Worm (Caenorhabditis elegans) whole organism, late embryonic: ENCODE results near the gene ZC455.1.
A peak's percentile ranks its signal among the peaks of the same experiment; 100 is the strongest.

Experiments
- C38D4.7 ChIP-seq: fragments of 200-800 bp; sonication (Bioruptor generic); optimal IDR thresholded peaks from 2 replicates; lab custom pipeline; 2018; ENCODE audit warnings: mild to moderate bottlenecking, missing genetic modification characterization, moderate library complexity, missing compliant biosample characterization
- T23F11.4 ChIP-seq: fragments of 200-800 bp; sonication (Bioruptor generic); optimal IDR thresholded peaks from 2 replicates; lab custom pipeline; 2018; ENCODE audit warnings: mild to moderate bottlenecking, missing genetic modification characterization, missing compliant biosample characterization
- ama-1 ChIP-seq: fragments of 150-350 bp; optimal IDR thresholded peaks from 2 replicates; lab custom pipeline; 2014
- ceh-2 ChIP-seq: sonication (generic microtip); optimal IDR thresholded peaks from 2 replicates; lab custom pipeline; 2016; ENCODE audit warnings: missing genotype, missing genetic modification characterization, missing compliant biosample characterization
- ceh-31 ChIP-seq: sonication (generic microtip); optimal IDR thresholded peaks from 2 replicates; lab custom pipeline; 2016; ENCODE audit warnings: missing genetic modification characterization, missing compliant biosample characterization
- ceh-34 ChIP-seq: sonication (generic microtip); optimal IDR thresholded peaks from 2 replicates; lab custom pipeline; 2016; ENCODE audit warnings: mild to moderate bottlenecking, missing genetic modification characterization, missing compliant biosample characterization
- ceh-45 ChIP-seq: fragments of 200-800 bp; sonication (Bioruptor generic); IDR thresholded peaks from 2 replicates; pipeline ENCODE4 v1.3.6; 2022; ENCODE audit warnings: missing genetic modification reagents, missing genetic modification characterization, missing compliant biosample characterization
- ceh-9 ChIP-seq: sonication (generic microtip); optimal IDR thresholded peaks from 2 replicates; lab custom pipeline; 2016; ENCODE audit warnings: mild to moderate bottlenecking, missing genetic modification characterization, inconsistent platforms, missing compliant biosample characterization
- dmd-4 ChIP-seq: sonication (generic microtip); optimal IDR thresholded peaks from 2 replicates; lab custom pipeline; 2016; ENCODE audit warnings: borderline replicate concordance, missing genetic modification characterization, missing compliant biosample characterization
- elt-4 ChIP-seq: sonication (generic microtip); optimal IDR thresholded peaks from 2 replicates; lab custom pipeline; 2016; ENCODE audit warnings: missing genetic modification characterization, missing compliant biosample characterization
- ets-4 ChIP-seq: sonication (generic microtip); optimal IDR thresholded peaks from 2 replicates; lab custom pipeline; 2016; ENCODE audit warnings: missing genetic modification characterization, missing compliant biosample characterization
- fax-1 ChIP-seq: sonication (generic microtip); optimal IDR thresholded peaks from 2 replicates; lab custom pipeline; 2016; ENCODE audit warnings: missing genotype, missing genetic modification characterization, missing compliant biosample characterization
- fkh-10 ChIP-seq: fragments of 150-350 bp; optimal IDR thresholded peaks from 2 replicates; lab custom pipeline; 2014; ENCODE audit warnings: missing biosample characterization, missing genetic modification reagents, missing genetic modification characterization
- hlh-13 ChIP-seq: fragments of 200-800 bp; sonication (Bioruptor generic); optimal IDR thresholded peaks from 2 replicates; lab custom pipeline; 2018; ENCODE audit warnings: mild to moderate bottlenecking, missing genetic modification characterization, missing compliant biosample characterization
- hlh-15 ChIP-seq: sonication (generic microtip); optimal IDR thresholded peaks from 2 replicates; lab custom pipeline; 2016; ENCODE audit warnings: missing genetic modification characterization, missing compliant biosample characterization
- hlh-30 ChIP-seq: sonication (generic microtip); optimal IDR thresholded peaks from 2 replicates; lab custom pipeline; 2017; ENCODE audit warnings: antibody characterized with exemption, missing genetic modification characterization, missing compliant biosample characterization; ENCODE audit not compliant: insufficient read depth
- hlh-6 ChIP-seq: sonication (generic microtip); optimal IDR thresholded peaks from 2 replicates; lab custom pipeline; 2016; ENCODE audit warnings: missing genotype, missing genetic modification characterization, missing compliant biosample characterization
- hlh-8 ChIP-seq: sonication (generic microtip); optimal IDR thresholded peaks from 2 replicates; lab custom pipeline; 2016; ENCODE audit warnings: missing genotype, missing genetic modification characterization, missing compliant biosample characterization
- lin-11 ChIP-seq: fragments of 200-800 bp; sonication (Bioruptor generic); optimal IDR thresholded peaks from 2 replicates; lab custom pipeline; 2018; ENCODE audit warnings: mild to moderate bottlenecking, missing genetic modification characterization, missing compliant biosample characterization
- madf-2 ChIP-seq: sonication (generic microtip); optimal IDR thresholded peaks from 2 replicates; lab custom pipeline; 2017; ENCODE audit warnings: missing genetic modification characterization, missing compliant biosample characterization
- mec-3 ChIP-seq: sonication (generic microtip); optimal IDR thresholded peaks from 2 replicates; lab custom pipeline; 2016; ENCODE audit warnings: borderline replicate concordance, missing genetic modification characterization, missing compliant biosample characterization
- nfya-1 ChIP-seq: sonication (generic microtip); optimal IDR thresholded peaks from 2 replicates; lab custom pipeline; 2017; ENCODE audit warnings: missing genetic modification characterization, mild to moderate bottlenecking, missing compliant biosample characterization, antibody characterized with exemption, moderate library complexity
- nhr-232 ChIP-seq: sonication (generic microtip); optimal IDR thresholded peaks from 2 replicates; lab custom pipeline; 2016; ENCODE audit warnings: missing genetic modification characterization, missing compliant biosample characterization
- npax-4 ChIP-seq: sonication (generic microtip); optimal IDR thresholded peaks from 2 replicates; lab custom pipeline; 2016; ENCODE audit warnings: missing genetic modification characterization, missing compliant biosample characterization
- odd-2 ChIP-seq: sonication (generic microtip); optimal IDR thresholded peaks from 2 replicates; lab custom pipeline; 2017; ENCODE audit warnings: antibody characterized with exemption, mild to moderate bottlenecking, missing genetic modification characterization, missing compliant biosample characterization
- pag-3 ChIP-seq: sonication (generic microtip); optimal IDR thresholded peaks from 2 replicates; lab custom pipeline; 2016; ENCODE audit warnings: missing compliant biosample characterization, missing genetic modification characterization, borderline replicate concordance
- pax-1 ChIP-seq: fragments of 150-350 bp; optimal IDR thresholded peaks from 2 replicates; lab custom pipeline; 2014; ENCODE audit warnings: missing biosample characterization, missing genetic modification characterization
- pha-2 ChIP-seq: sonication (generic microtip); optimal IDR thresholded peaks from 2 replicates; lab custom pipeline; 2017; ENCODE audit warnings: mild to moderate bottlenecking, missing genetic modification characterization, missing compliant biosample characterization
- pha-4 ChIP-seq: fragments of 150-350 bp; optimal IDR thresholded peaks from 2 replicates; lab custom pipeline; 2018; ENCODE audit warnings: missing biosample characterization, missing genetic modification reagents, missing genetic modification characterization
- ref-2 ChIP-seq: sonication (generic microtip); optimal IDR thresholded peaks from 2 replicates; lab custom pipeline; 2016; ENCODE audit warnings: missing genetic modification characterization, missing compliant biosample characterization
- sdc-2 ChIP-seq: sonication (generic microtip); optimal IDR thresholded peaks from 2 replicates; lab custom pipeline; 2016; ENCODE audit warnings: missing genotype, missing genetic modification characterization, missing compliant biosample characterization
- sox-2 ChIP-seq: fragments of 200-800 bp; sonication (Bioruptor generic); IDR thresholded peaks from 2 replicates; pipeline ENCODE4 v1.3.6; 2022; ENCODE audit warnings: missing genetic modification reagents, missing genetic modification characterization, missing compliant biosample characterization
- sox-4 ChIP-seq: sonication (generic microtip); optimal IDR thresholded peaks from 2 replicates; lab custom pipeline; 2017; ENCODE audit warnings: mild to moderate bottlenecking, missing genetic modification characterization, inconsistent platforms, missing compliant biosample characterization
- syd-9 ChIP-seq: sonication (generic microtip); optimal IDR thresholded peaks from 2 replicates; lab custom pipeline; 2016; ENCODE audit warnings: mild to moderate bottlenecking, missing genetic modification characterization, moderate library complexity, missing compliant biosample characterization
- tbx-2 ChIP-seq: sonication (generic microtip); optimal IDR thresholded peaks from 2 replicates; lab custom pipeline; 2016; ENCODE audit warnings: missing genetic modification characterization, missing compliant biosample characterization
- ttx-3 ChIP-seq: sonication (generic microtip); optimal IDR thresholded peaks from 2 replicates; lab custom pipeline; 2016; ENCODE audit warnings: missing genetic modification reagents, missing genetic modification characterization, missing compliant biosample characterization
- unc-3 ChIP-seq, 2 experiments: fragments of 200-800 bp in 1 of 2; sonication (Bioruptor generic) in 1 of 2; sonication (generic microtip) in 1 of 2; conservative IDR thresholded peaks in 1 of 2; optimal IDR thresholded peaks in 1 of 2; 2 replicates each; pipeline versions ENCODE4 v1.3.6 to Lab custom; 2016 to 2022; ENCODE audit warnings: missing compliant biosample characterization in 2 of 2, missing genetic modification characterization in 2 of 2, missing genetic modification reagents in 1 of 2
- unc-42 ChIP-seq: sonication (generic microtip); optimal IDR thresholded peaks from 2 replicates; lab custom pipeline; 2016; ENCODE audit warnings: missing genotype, missing genetic modification characterization, missing compliant biosample characterization
- ztf-16 ChIP-seq: sonication (generic microtip); optimal IDR thresholded peaks from 2 replicates; lab custom pipeline; 2017; ENCODE audit warnings: missing genetic modification characterization, missing compliant biosample characterization

The ZC455.1 gene

ce11 chrV:12814481-12814882 lies 41.2 kb downstream of the ZC455.1 start (continued):
- TF ChIP-seq C38D4.7 (GFP tag; lab: Kevin White, UChicago) = no peak
- peak; percentile 28 for TF ChIP-seq sdc-2 (tag; lab: Kevin White, UChicago)
- TF ChIP-seq mec-3 (tag; lab: Kevin White, UChicago) = no peak
- TF ChIP-seq pha-4 (tag; lab: Kevin White, UChicago) = no peak
- no peak for TF ChIP-seq elt-4 (tag; lab: Kevin White, UChicago)
- no peak for TF ChIP-seq fkh-10 (GFP tag; lab: Kevin White, UChicago)
- no peak for TF ChIP-seq sox-2 (GFP tag; lab: Robert Waterston, UW)
- TF ChIP-seq ets-4 (tag; lab: Kevin White, UChicago) = peak; percentile 23
- no peak for TF ChIP-seq unc-3 (GFP tag; conservative IDR thresholded peaks at IDR 0.05; lab: Robert Waterston, UW)
- no peak for TF ChIP-seq unc-3 (tag; optimal IDR thresholded peaks at IDR 0.05; lab: Kevin White, UChicago)
- peak; percentile 58 for TF ChIP-seq hlh-6
- TF ChIP-seq ref-2 = peak; percentile 40
- TF ChIP-seq unc-42 (tag; lab: Kevin White, UChicago) = peak; percentile 52
- peak; percentile 30 for TF ChIP-seq ceh-2 (tag; lab: Kevin White, UChicago)
- no peak for TF ChIP-seq hlh-13 (GFP tag; lab: Kevin White, UChicago)
- peak; percentile 62 for TF ChIP-seq tbx-2
- TF ChIP-seq hlh-8 (tag; lab: Kevin White, UChicago) = no peak
- TF ChIP-seq fax-1 = no peak
- no peak for TF ChIP-seq ceh-45 (GFP tag; lab: Robert Waterston, UW)
- TF ChIP-seq ttx-3 (tag; lab: Kevin White, UChicago) = no peak
- no peak for TF ChIP-seq hlh-15
- no peak for TF ChIP-seq lin-11
- TF ChIP-seq nfya-1 (tag; lab: Kevin White, UChicago) = peak; percentile 49
- no peak for TF ChIP-seq dmd-4 (tag; lab: Kevin White, UChicago)
- TF ChIP-seq sox-4 (tag; lab: Kevin White, UChicago) = peak; percentile 8
- TF ChIP-seq T23F11.4 (GFP tag; lab: Kevin White, UChicago) = no peak
- TF ChIP-seq pha-2 = no peak
- TF ChIP-seq madf-2 (tag; lab: Kevin White, UChicago) = no peak
- peak; percentile 96 for TF ChIP-seq hlh-30 (tag; lab: Kevin White, UChicago)
- TF ChIP-seq syd-9 (tag; lab: Kevin White, UChicago) = peak; percentile 27
- TF ChIP-seq ceh-31 (tag; lab: Kevin White, UChicago) = peak; percentile 76
- TF ChIP-seq npax-4 (tag; lab: Kevin White, UChicago) = no peak
- TF ChIP-seq pag-3 (tag; lab: Kevin White, UChicago) = no peak

- TF ChIP-seq unc-3 (GFP tag; conservative IDR thresholded peaks at IDR 0.05; lab: Robert Waterston, UW) (no peak), unc-3 (tag; optimal IDR thresholded peaks at IDR 0.05; lab: Kevin White, UChicago) (no peak), ceh-9 (no peak), madf-2 (tag; lab: Kevin White, UChicago) (no peak), ama-1 (no peak), unc-42 (tag; lab: Kevin White, UChicago) (no peak), ceh-34 (tag; lab: Kevin White, UChicago) (no peak), sdc-2 (tag; lab: Kevin White, UChicago) (no peak), mec-3 (tag; lab: Kevin White, UChicago) (no peak), ceh-45 (GFP tag; lab: Robert Waterston, UW) (no peak), pax-1 (tag; lab: Kevin White, UChicago) (no peak), fkh-10 (GFP tag; lab: Kevin White, UChicago) (no peak), npax-4 (tag; lab: Kevin White, UChicago) (no peak), odd-2 (tag; lab: Kevin White, UChicago) (no peak), nhr-232 (tag; lab: Kevin White, UChicago) (no peak), hlh-8 (tag; lab: Kevin White, UChicago) (no peak), ztf-16 (tag; lab: Kevin White, UChicago) (no peak), nfya-1 (tag; lab: Kevin White, UChicago) (no peak), ceh-2 (tag; lab: Kevin White, UChicago) (no peak)
Measured at ce11 chrV:12815386-12815785, 42.1 kb downstream of the ZC455.1 start.
